Worm (Caenorhabditis elegans) whole organism, L1 larva: ENCODE results near the gene rsu-1.
A peak's percentile ranks its signal among the peaks of the same experiment; 100 is the strongest.

Source experiments
- C04F5.9 ChIP-seq: sonication (generic microtip); optimal IDR thresholded peaks from 2 replicates; lab custom pipeline; 2016; ENCODE audit warnings: missing genetic modification characterization, missing compliant biosample characterization
- C16A3.4 ChIP-seq: fragments of 150-350 bp; optimal IDR thresholded peaks from 2 replicates; lab custom pipeline; 2014; ENCODE audit warnings: missing biosample characterization, missing genetic modification characterization
- C34B4.2 ChIP-seq: sonication (generic microtip); optimal IDR thresholded peaks from 2 replicates; lab custom pipeline; 2017; ENCODE audit warnings: mild to moderate bottlenecking, missing genetic modification characterization, missing compliant biosample characterization
- aly-2 ChIP-seq: fragments of 150-350 bp; optimal IDR thresholded peaks from 2 replicates; lab custom pipeline; 2014; ENCODE audit warnings: missing biosample characterization, missing genetic modification characterization
- ceh-63 ChIP-seq: fragments of 200-800 bp; sonication (Bioruptor generic); optimal IDR thresholded peaks from 2 replicates; lab custom pipeline; 2018; ENCODE audit warnings: mild to moderate bottlenecking, missing genetic modification characterization, missing compliant biosample characterization
- ceh-82 ChIP-seq, 3 experiments: fragments of 150-350 bp in 1 of 3; sonication (generic microtip) in 2 of 3; optimal IDR thresholded peaks; 2 replicates each; lab custom pipeline; 2014 to 2017; ENCODE audit warnings: missing biosample characterization in 3 of 3, missing genetic modification characterization in 3 of 3
- ceh-88 ChIP-seq: fragments of 200-800 bp; sonication (Bioruptor generic); IDR thresholded peaks from 2 replicates; pipeline ENCODE4 v1.3.6; 2022; ENCODE audit warnings: missing genetic modification characterization, missing compliant biosample characterization
- dsc-1 ChIP-seq: sonication (generic microtip); optimal IDR thresholded peaks from 2 replicates; lab custom pipeline; 2016; ENCODE audit warnings: mild to moderate bottlenecking, missing genetic modification characterization, missing compliant biosample characterization
- efl-1 ChIP-seq, 4 experiments: fragments of 150-350 bp; optimal IDR thresholded peaks in 3 of 4; peaks in 1 of 4; 1 replicate in 1 of 4; 2 replicates in 3 of 4; lab custom pipeline; 2014; ENCODE audit warnings: missing biosample characterization in 2 of 4, missing genetic modification characterization in 2 of 4, missing genetic modification reagents in 2 of 4
- egl-27 ChIP-seq, 2 experiments: fragments of 150-350 bp in 1 of 2; sonication (generic microtip); optimal IDR thresholded peaks; 3 replicates each; lab custom pipeline; 2017 to 2018; ENCODE audit warnings: missing biosample characterization in 2 of 2, missing genetic modification characterization in 2 of 2, missing genetic modification reagents in 2 of 2
- elt-3 ChIP-seq, 6 experiments: fragments of 150-350 bp in 1 of 6; sonication (generic microtip); optimal IDR thresholded peaks; 2 replicates each; lab custom pipeline; 2017 to 2018; ENCODE audit warnings: missing biosample characterization in 6 of 6, missing genetic modification characterization in 6 of 6, inconsistent platforms in 1 of 6
- ets-5 ChIP-seq: fragments of 200-800 bp; sonication (Bioruptor generic); IDR thresholded peaks from 2 replicates; pipeline ENCODE4 v1.3.6; 2022; ENCODE audit warnings: missing genetic modification characterization, missing compliant biosample characterization
- grh-1 ChIP-seq: fragments of 200-800 bp; sonication (Bioruptor generic); IDR thresholded peaks from 2 replicates; pipeline ENCODE4 v1.3.6; 2022; ENCODE audit warnings: missing genetic modification reagents, missing genetic modification characterization, missing compliant biosample characterization
- irx-1 ChIP-seq: sonication (generic microtip); optimal IDR thresholded peaks from 2 replicates; lab custom pipeline; 2016; ENCODE audit warnings: missing genetic modification characterization, missing compliant biosample characterization
- isw-1 ChIP-seq: fragments of 200-800 bp; sonication (Bioruptor generic); IDR thresholded peaks from 2 replicates; pipeline ENCODE4 v1.3.6; 2022; ENCODE audit warnings: missing genetic modification characterization, missing compliant biosample characterization
- lin-39 ChIP-seq: fragments of 150-350 bp; optimal IDR thresholded peaks from 2 replicates; lab custom pipeline; 2014; ENCODE audit warnings: missing biosample characterization, missing genetic modification reagents, missing genetic modification characterization
- lsy-2 ChIP-seq, 2 experiments: fragments of 150-350 bp; optimal IDR thresholded peaks; 2 replicates each; lab custom pipeline; 2014; ENCODE audit warnings: missing biosample characterization in 2 of 2, missing genetic modification characterization in 2 of 2
- mdl-1 ChIP-seq, 2 experiments: fragments of 150-350 bp; optimal IDR thresholded peaks; 2 replicates each; lab custom pipeline; 2014 to 2017; ENCODE audit warnings: missing biosample characterization in 2 of 2, missing genetic modification characterization in 2 of 2, inconsistent platforms in 1 of 2
- nhr-11 ChIP-seq: fragments of 150-350 bp; optimal IDR thresholded peaks from 2 replicates; lab custom pipeline; 2014; ENCODE audit warnings: missing biosample characterization, missing genetic modification characterization
- nhr-12 ChIP-seq: sonication (generic microtip); optimal IDR thresholded peaks from 2 replicates; lab custom pipeline; 2017; ENCODE audit warnings: missing biosample characterization, missing genetic modification characterization
- nhr-19 ChIP-seq: fragments of 200-800 bp; sonication (Bioruptor generic); conservative IDR thresholded peaks from 2 replicates; pipeline ENCODE4 v1.3.6; 2022; ENCODE audit warnings: missing genetic modification characterization, missing compliant biosample characterization
- nhr-20 ChIP-seq: sonication (generic microtip); optimal IDR thresholded peaks from 2 replicates; lab custom pipeline; 2016; ENCODE audit warnings: mild to moderate bottlenecking, missing genetic modification characterization, missing compliant biosample characterization
- nhr-237 ChIP-seq: fragments of 150-350 bp; optimal IDR thresholded peaks from 2 replicates; lab custom pipeline; 2014; ENCODE audit warnings: missing biosample characterization, missing genetic modification characterization
- nhr-71 ChIP-seq: sonication (generic microtip); optimal IDR thresholded peaks from 2 replicates; lab custom pipeline; 2016; ENCODE audit warnings: mild to moderate bottlenecking, missing genetic modification characterization, moderate library complexity, missing compliant biosample characterization
- nhr-77 ChIP-seq: fragments of 150-350 bp; optimal IDR thresholded peaks from 2 replicates; lab custom pipeline; 2014; ENCODE audit warnings: missing biosample characterization, missing genetic modification characterization
- nhr-84 ChIP-seq: sonication (generic microtip); optimal IDR thresholded peaks from 2 replicates; lab custom pipeline; 2017; ENCODE audit warnings: missing biosample characterization, missing genetic modification characterization
- nhr-85 ChIP-seq: sonication (generic microtip); peaks from one replicate; lab custom pipeline; 2016; ENCODE audit warnings: missing genetic modification characterization, inconsistent platforms, missing compliant biosample characterization
- nhr-90 ChIP-seq: sonication (generic microtip); optimal IDR thresholded peaks from 2 replicates; lab custom pipeline; 2016; ENCODE audit warnings: mild to moderate bottlenecking, missing genetic modification characterization, missing compliant biosample characterization; ENCODE audit not compliant: poor library complexity
- pax-3 ChIP-seq: fragments of 200-800 bp; sonication (Bioruptor generic); optimal IDR thresholded peaks from 2 replicates; lab custom pipeline; 2018; ENCODE audit warnings: mild to moderate bottlenecking, missing genetic modification characterization, moderate library complexity, missing compliant biosample characterization
- pqm-1 ChIP-seq: sonication (generic microtip); optimal IDR thresholded peaks from 3 replicates; lab custom pipeline; 2017; ENCODE audit warnings: missing biosample characterization, missing genetic modification characterization
- rnt-1 ChIP-seq: sonication (generic microtip); optimal IDR thresholded peaks from 2 replicates; lab custom pipeline; 2016; ENCODE audit warnings: mild to moderate bottlenecking, missing genetic modification characterization, moderate library complexity, missing compliant biosample characterization
- snpc-4 ChIP-seq: fragments of 150-350 bp; optimal IDR thresholded peaks from 2 replicates; lab custom pipeline; 2014; ENCODE audit warnings: missing biosample characterization, missing genetic modification characterization
- sptf-1 ChIP-seq: fragments of 150-350 bp; optimal IDR thresholded peaks from 2 replicates; lab custom pipeline; 2014; ENCODE audit warnings: missing biosample characterization, missing genetic modification characterization
- swsn-7 ChIP-seq: sonication (generic microtip); optimal IDR thresholded peaks from 2 replicates; lab custom pipeline; 2016; ENCODE audit warnings: missing genetic modification characterization, missing compliant biosample characterization
- tlp-1 ChIP-seq: fragments of 150-350 bp; optimal IDR thresholded peaks from 2 replicates; lab custom pipeline; 2014; ENCODE audit warnings: missing biosample characterization, missing genetic modification characterization
- unc-130 ChIP-seq: fragments of 150-350 bp; optimal IDR thresholded peaks from 2 replicates; lab custom pipeline; 2017; ENCODE audit warnings: missing biosample characterization, missing genetic modification characterization, inconsistent platforms
- unc-98 ChIP-seq: fragments of 200-800 bp; sonication (Bioruptor generic); IDR thresholded peaks from 2 replicates; pipeline ENCODE4 v1.3.6; 2022; ENCODE audit warnings: missing genetic modification characterization, missing compliant biosample characterization
- vab-15 ChIP-seq: sonication (generic microtip); optimal IDR thresholded peaks from 2 replicates; lab custom pipeline; 2017; ENCODE audit warnings: missing genotype, mild to moderate bottlenecking, missing genetic modification characterization, missing compliant biosample characterization
- xbp-1 ChIP-seq: sonication (generic microtip); optimal IDR thresholded peaks from 2 replicates; lab custom pipeline; 2016; ENCODE audit warnings: missing genetic modification characterization, missing compliant biosample characterization
- zag-1 ChIP-seq: fragments of 150-350 bp; optimal IDR thresholded peaks from 2 replicates; lab custom pipeline; 2014; ENCODE audit warnings: missing biosample characterization, missing genetic modification characterization
- zip-4 ChIP-seq: fragments of 200-800 bp; sonication (Bioruptor generic); optimal IDR thresholded peaks from 2 replicates; lab custom pipeline; 2018; ENCODE audit warnings: mild to moderate bottlenecking, missing genetic modification characterization, moderate library complexity, missing compliant biosample characterization
- ztf-11 ChIP-seq, 2 experiments: sonication (generic microtip); optimal IDR thresholded peaks; 2 replicates each; lab custom pipeline; 2016 to 2017; ENCODE audit warnings: missing genetic modification characterization in 2 of 2, missing biosample characterization in 1 of 2, missing compliant biosample characterization in 1 of 2

Gene rsu-1

DNA sequence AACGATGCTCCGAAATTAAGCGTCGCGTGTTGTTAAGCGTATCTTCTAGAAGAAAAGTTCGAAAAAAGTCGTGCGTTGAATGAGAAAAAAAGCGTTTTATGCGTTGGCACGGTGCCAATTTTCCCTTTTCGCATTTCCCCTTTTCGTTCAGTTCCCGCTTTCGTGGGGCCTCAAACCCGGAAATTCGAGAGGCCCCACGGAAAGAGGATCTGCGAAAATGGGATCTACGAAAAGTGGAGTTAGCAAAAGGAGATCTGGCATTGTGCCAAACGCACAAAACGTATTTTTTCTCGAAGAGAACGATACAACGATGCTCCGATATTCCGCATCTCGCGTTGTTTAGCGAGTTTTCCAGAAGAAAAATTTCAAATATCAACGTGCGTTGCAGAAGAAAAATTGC is 28.0 kb downstream of the rsu-1 start (continued):
- peak; percentile 78 for TF ChIP-seq unc-98
- TF ChIP-seq vab-15 (tag; lab: Kevin White, UChicago): peak; percentile 65
- peak; percentile 45 for TF ChIP-seq nhr-90 (tag; lab: Kevin White, UChicago)
- TF ChIP-seq lsy-2 (tag; optimal IDR thresholded peaks at IDR 0.05; lab: Kevin White, UChicago): peak in 1 of 2 experiments; percentile 18
- TF ChIP-seq ztf-11 (tag; optimal IDR thresholded peaks at IDR 0.05; lab: Kevin White, UChicago): peak in 1 of 2 experiments; percentile 54
- peak in 2 of 3 experiments; percentile 5 to 18 for TF ChIP-seq ceh-82 (tag; optimal IDR thresholded peaks at IDR 0.05; lab: Kevin White, UChicago)
- TF ChIP-seq, all 84 proteins: peak for 18

DNA sequence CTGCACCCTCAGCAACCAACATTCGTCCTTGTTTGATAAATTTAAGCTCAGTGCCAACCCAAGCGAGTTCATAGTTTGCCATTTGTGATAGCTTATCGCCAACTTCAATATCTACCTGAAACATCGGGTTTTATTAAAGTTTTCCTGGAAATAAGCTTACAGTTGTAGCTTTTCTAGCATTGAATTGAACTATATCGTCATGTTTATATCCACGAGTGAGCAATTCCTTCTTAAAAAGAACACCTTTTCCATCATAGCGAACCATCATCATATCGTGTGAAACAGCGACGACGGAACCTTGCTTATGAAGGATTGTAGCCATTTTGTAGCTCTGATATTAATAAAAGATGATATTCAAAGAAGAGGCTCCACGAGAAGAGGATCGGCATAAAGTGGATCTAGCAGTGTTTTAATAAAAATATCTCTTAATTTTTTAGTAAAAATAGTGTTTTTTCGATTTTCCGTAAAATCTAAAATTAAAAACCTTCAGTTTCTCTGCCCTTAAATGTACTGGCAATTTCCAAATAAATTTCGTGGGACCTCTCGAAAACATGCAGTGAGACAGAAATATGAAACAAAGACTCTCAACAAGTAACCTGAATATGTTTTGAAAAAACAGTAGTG is 30.5 kb downstream of the rsu-1 start, which contains the start of gene M01F1.8:
TSS of gene M01F1.8 (minus strand) at position 335 of the 624 bp plus-strand sequence.
- TF ChIP-seq nhr-237 (tag; lab: Kevin White, UChicago) (no peak), xbp-1 (no peak), lsy-2 (tag; optimal IDR thresholded peaks at IDR 0.05; lab: Kevin White, UChicago) (peak in 1 of 2 experiments; percentile 38), efl-1 (optimal IDR thresholded peaks at IDR 0.05; lab: Kevin White, UChicago) (no peak), efl-1 (GFP tag; optimal IDR thresholded peaks at IDR 0.05 in 1 of 2; lab: Kevin White, UChicago) (peak in 1 of 2 experiments; percentile 3), ets-5 (GFP tag; lab: Robert Waterston, UW) (no peak)
- TF ChIP-seq, all 84 proteins: peak for 2

DNA sequence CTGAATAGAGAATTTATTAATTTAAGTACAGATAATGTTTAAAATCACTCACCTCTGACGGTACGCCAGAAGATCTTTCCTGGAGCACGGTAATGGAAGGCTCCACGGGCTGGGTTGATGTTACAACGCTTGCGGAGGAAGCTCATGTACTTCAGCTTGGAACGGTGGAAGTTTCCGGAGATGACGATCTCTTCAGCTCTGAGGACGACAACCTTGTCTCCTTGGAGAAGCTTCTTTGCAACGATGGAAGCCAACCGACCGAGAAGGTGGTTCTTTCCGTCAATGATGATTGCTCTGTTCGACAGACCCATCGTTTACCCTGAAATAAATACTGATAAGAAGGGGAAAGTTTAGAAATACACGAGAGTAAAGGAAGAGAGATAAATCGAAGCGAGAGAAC is 31.5 kb downstream of the rsu-1 start, which contains the start of gene rpl-16:
TSS of gene rpl-16 (minus strand) at position 319 of the 400 bp plus-strand sequence.
- no peak for TF ChIP-seq nhr-11 (tag; lab: Kevin White, UChicago)
- TF ChIP-seq irx-1: no peak
- TF ChIP-seq rnt-1: no peak
- TF ChIP-seq mdl-1 (tag; optimal IDR thresholded peaks at IDR 0.05; lab: Kevin White, UChicago): no peak
- no peak for TF ChIP-seq dsc-1 (tag; lab: Kevin White, UChicago)
- no peak for TF ChIP-seq lin-39 (tag; lab: Kevin White, UChicago)
- TF ChIP-seq nhr-85: no peak
- no peak for TF ChIP-seq zag-1
- no peak for TF ChIP-seq C34B4.2
- no peak for TF ChIP-seq nhr-90 (tag; lab: Kevin White, UChicago)
- no peak for TF ChIP-seq aly-2 (tag; lab: Kevin White, UChicago)
- no peak for TF ChIP-seq xbp-1
- TF ChIP-seq pax-3 (tag; lab: Kevin White, UChicago): no peak
- no peak for TF ChIP-seq zip-4 (GFP tag; lab: Kevin White, UChicago)
- no peak for TF ChIP-seq C16A3.4 (tag; lab: Kevin White, UChicago)
- TF ChIP-seq egl-27 (tag; optimal IDR thresholded peaks at IDR 0.05; lab: Kevin White, UChicago): no peak
- no peak for TF ChIP-seq sptf-1 (tag; lab: Kevin White, UChicago)

DNA sequence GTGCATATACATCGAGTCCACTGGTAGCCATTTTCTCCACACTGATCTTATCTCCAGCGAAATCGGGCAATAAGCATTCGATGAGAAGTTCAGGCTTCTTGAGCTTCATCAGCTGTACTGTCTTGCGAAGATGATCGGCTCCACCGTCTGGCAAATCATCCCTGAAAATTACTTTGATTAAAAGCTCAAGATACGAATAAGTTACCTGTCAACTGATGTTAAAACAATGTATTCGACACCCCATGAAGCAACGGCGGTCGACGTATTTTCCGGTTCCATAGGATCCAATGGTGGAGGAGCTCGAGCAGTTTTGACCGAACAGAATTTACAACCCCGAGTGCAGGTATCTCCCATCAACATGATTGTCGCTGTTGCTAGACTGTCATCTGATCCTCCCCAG is 32.4 kb downstream of the rsu-1 start:
- TF ChIP-seq efl-1 (optimal IDR thresholded peaks at IDR 0.05; lab: Kevin White, UChicago) (no peak), efl-1 (GFP tag; optimal IDR thresholded peaks at IDR 0.05 in 1 of 2; lab: Kevin White, UChicago) (peak in 1 of 2 experiments; percentile 75), ceh-88 (GFP tag; lab: Robert Waterston, UW) (no peak)

DNA sequence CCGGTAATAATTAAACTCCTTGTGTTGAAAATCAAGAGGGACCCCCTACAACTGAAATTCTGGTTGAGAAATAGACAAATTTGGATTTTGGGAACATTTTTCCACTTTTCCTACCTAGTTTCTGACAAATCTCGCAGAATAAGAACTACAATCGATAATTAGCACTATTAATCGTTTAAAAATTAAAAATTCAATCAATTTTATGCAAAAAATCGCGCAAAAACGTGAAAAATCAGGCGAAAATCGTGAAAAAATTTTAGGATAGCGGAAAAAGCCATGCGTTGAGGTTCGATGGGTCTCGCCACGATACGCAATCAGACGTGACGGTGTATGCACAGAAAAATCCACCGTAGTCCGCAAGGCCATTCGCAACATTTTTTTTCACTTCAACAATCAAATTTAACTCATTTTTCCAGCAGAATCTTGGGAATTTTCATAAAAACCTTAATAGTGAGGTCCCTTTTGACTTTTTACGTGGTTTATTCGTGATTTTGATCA is 33.3 kb downstream of the rsu-1 start, which contains the start of gene lias-1:
TSS of gene lias-1 (minus strand) at position 51 of the 498 bp plus-strand sequence.
- TF ChIP-seq pqm-1 (tag; lab: Kevin White, UChicago): no peak
- TF ChIP-seq lsy-2 (tag; optimal IDR thresholded peaks at IDR 0.05; lab: Kevin White, UChicago): peak; percentile 97 to 98
- peak; percentile 73 for TF ChIP-seq swsn-7 (tag; lab: Kevin White, UChicago)
- TF ChIP-seq nhr-71 (tag; lab: Kevin White, UChicago): peak; percentile 83
- peak; percentile 71 for TF ChIP-seq nhr-77 (tag; lab: Kevin White, UChicago)
- peak; percentile 91 for TF ChIP-seq C16A3.4 (tag; lab: Kevin White, UChicago)
- peak; percentile 71 for TF ChIP-seq snpc-4
- peak; percentile 77 for TF ChIP-seq nhr-19 (GFP tag; lab: Robert Waterston, UW)
- peak; percentile 58 for TF ChIP-seq C04F5.9 (tag; lab: Kevin White, UChicago)
- TF ChIP-seq zag-1: no peak
- TF ChIP-seq nhr-84 (tag; lab: Kevin White, UChicago): no peak
- TF ChIP-seq nhr-20: peak; percentile 69
- TF ChIP-seq grh-1 (GFP tag; lab: Robert Waterston, UW): no peak
- TF ChIP-seq vab-15 (tag; lab: Kevin White, UChicago): peak; percentile 44
- TF ChIP-seq nhr-12 (tag; lab: Kevin White, UChicago): no peak
- TF ChIP-seq unc-130: peak; percentile 85
- no peak for TF ChIP-seq tlp-1 (tag; lab: Kevin White, UChicago)
- TF ChIP-seq mdl-1 (tag; optimal IDR thresholded peaks at IDR 0.05; lab: Kevin White, UChicago): peak in 1 of 2 experiments; percentile 81
- peak; percentile 82 for TF ChIP-seq isw-1 (GFP tag; lab: Robert Waterston, UW)
- TF ChIP-seq ceh-63: no peak
- TF ChIP-seq elt-3 (tag; optimal IDR thresholded peaks at IDR 0.05; lab: Kevin White, UChicago): peak in 3 of 6 experiments; percentile 36 to 83 (median 82)
- peak; percentile 61 for TF ChIP-seq nhr-90 (tag; lab: Kevin White, UChicago)
